Worm (Caenorhabditis elegans) whole organism, midembryonic: ENCODE results near the gene C01G5.9.

Experiments used
- T22C8.4 ChIP-seq: fragments of 200-800 bp; sonication (Bioruptor generic); IDR thresholded peaks from 2 replicates; pipeline ENCODE4 v1.3.6; 2022; ENCODE audit warnings: missing genetic modification characterization, missing compliant biosample characterization
- cog-1 ChIP-seq: sonication (generic microtip); optimal IDR thresholded peaks from 2 replicates; lab custom pipeline; 2016; ENCODE audit warnings: missing genetic modification characterization, missing compliant biosample characterization
- flt-1 ChIP-seq: fragments of 200-800 bp; sonication (Bioruptor generic); IDR thresholded peaks from 2 replicates; pipeline ENCODE4 v1.3.6; 2022; ENCODE audit warnings: missing genetic modification characterization, missing compliant biosample characterization
- klf-2 ChIP-seq: fragments of 200-800 bp; sonication (Bioruptor generic); conservative IDR thresholded peaks from 2 replicates; pipeline ENCODE4 v1.3.6; 2022; ENCODE audit warnings: missing genetic modification reagents, missing genetic modification characterization, missing compliant biosample characterization
- med-1 ChIP-seq: sonication (generic microtip); optimal IDR thresholded peaks from 2 replicates; lab custom pipeline; 2017; ENCODE audit warnings: missing genetic modification characterization, mild to moderate bottlenecking, missing compliant biosample characterization, antibody characterized with exemption, missing genetic modification reagents; ENCODE audit not compliant: insufficient read depth
- ref-1 ChIP-seq: fragments of 200-800 bp; sonication (Bioruptor generic); conservative IDR thresholded peaks from 2 replicates; pipeline ENCODE4 v1.3.6; 2022; ENCODE audit warnings: missing genetic modification reagents, missing genetic modification characterization, missing compliant biosample characterization
- tab-1 ChIP-seq: fragments of 200-800 bp; sonication (Bioruptor generic); IDR thresholded peaks from 2 replicates; pipeline ENCODE4 v1.3.6; 2022; ENCODE audit warnings: missing genetic modification characterization, missing compliant biosample characterization
- ztf-23 ChIP-seq: fragments of 200-800 bp; sonication (Bioruptor generic); IDR thresholded peaks from 2 replicates; pipeline ENCODE4 v1.3.6; 2022; ENCODE audit warnings: missing genetic modification reagents, missing genetic modification characterization, missing compliant biosample characterization
- ztf-29 ChIP-seq: fragments of 200-800 bp; sonication (Bioruptor generic); IDR thresholded peaks from 2 replicates; pipeline ENCODE4 v1.3.6; 2022; ENCODE audit warnings: missing genetic modification reagents, missing genetic modification characterization, missing compliant biosample characterization

C01G5.9 gene

ce11 chrIV:6548609-6549008 is 28.9 kb downstream of the C01G5.9 start, which contains the start of gene fan-1:
Gene fan-1, plus strand, starts transcription at chrIV:6548686.
- TF ChIP-seq tab-1 (GFP tag; lab: Robert Waterston, UW) (no peak), ztf-23 (GFP tag; lab: Robert Waterston, UW) (0 out of 2 replicates have a peak, but pooled peaks have one; percentile 40)

DNA sequence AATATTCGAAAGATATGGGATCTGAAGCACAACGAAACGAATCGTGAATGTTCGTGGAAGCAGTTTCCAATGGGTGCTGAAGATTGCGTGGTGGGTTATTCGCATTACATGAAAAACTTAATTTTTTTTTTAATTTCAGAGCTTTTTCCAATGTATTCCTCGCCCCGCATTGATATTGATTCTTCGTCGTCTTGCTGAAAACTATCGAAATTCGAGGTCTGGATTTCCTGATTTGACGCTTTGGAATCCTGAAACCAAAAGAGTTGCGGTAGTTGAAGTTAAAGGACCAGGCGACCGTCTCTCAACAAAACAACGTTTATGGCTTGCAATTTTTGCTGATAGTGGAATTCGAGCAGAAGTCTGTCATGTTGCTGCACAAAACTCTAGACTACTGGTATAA is 32.3 kb downstream of the C01G5.9 start:
- TF ChIP-seq ztf-23 (GFP tag; lab: Robert Waterston, UW) (no peak), T22C8.4 (GFP tag; lab: Robert Waterston, UW) (no peak), klf-2 (GFP tag; lab: Robert Waterston, UW) (no peak), cog-1 (tag; lab: Kevin White, UChicago) (no peak), tab-1 (GFP tag; lab: Robert Waterston, UW) (no peak), ztf-29 (GFP tag; lab: Robert Waterston, UW) (no peak)

- no peak for TF ChIP-seq med-1
- no peak for TF ChIP-seq ref-1 (GFP tag; lab: Robert Waterston, UW)
- TF ChIP-seq tab-1 (GFP tag; lab: Robert Waterston, UW): no peak
- TF ChIP-seq ztf-29 (GFP tag; lab: Robert Waterston, UW): no peak
- TF ChIP-seq ztf-23 (GFP tag; lab: Robert Waterston, UW): no peak
- no peak for TF ChIP-seq cog-1 (tag; lab: Kevin White, UChicago)
- no peak for TF ChIP-seq T22C8.4 (GFP tag; lab: Robert Waterston, UW)
- TF ChIP-seq klf-2 (GFP tag; lab: Robert Waterston, UW): no peak
- no peak for TF ChIP-seq flt-1 (GFP tag; lab: Robert Waterston, UW)
Measured at ce11 chrIV:6554865-6555264, 35.2 kb downstream of the C01G5.9 start.

ce11 chrIV:6555388-6556330 is 36.0 kb downstream of the C01G5.9 start, which contains the start of gene paqr-1:
Gene paqr-1, minus strand, starts transcription at chrIV:6555438.
- TF ChIP-seq ref-1 (GFP tag; lab: Robert Waterston, UW) (no peak), flt-1 (GFP tag; lab: Robert Waterston, UW) (no peak), T22C8.4 (GFP tag; lab: Robert Waterston, UW) (no peak), tab-1 (GFP tag; lab: Robert Waterston, UW) (no peak), ztf-23 (GFP tag; lab: Robert Waterston, UW) (no peak), cog-1 (tag; lab: Kevin White, UChicago) (no peak), ztf-29 (GFP tag; lab: Robert Waterston, UW) (no peak), klf-2 (GFP tag; lab: Robert Waterston, UW) (no peak)

ce11 chrIV:6556624-6557368 is 37.1 kb downstream of the C01G5.9 start, which contains the start of gene try-3:
Gene try-3, plus strand, starts transcription at chrIV:6557155.
- TF ChIP-seq flt-1 (GFP tag; lab: Robert Waterston, UW) (peak; percentile 92), klf-2 (GFP tag; lab: Robert Waterston, UW) (0 out of 2 replicates have a peak, but pooled peaks have one; percentile 59), T22C8.4 (GFP tag; lab: Robert Waterston, UW) (peak; percentile 46; the same call in 1 of the 2 replicates), cog-1 (tag; lab: Kevin White, UChicago) (peak; percentile 56), tab-1 (GFP tag; lab: Robert Waterston, UW) (peak; percentile 85), ztf-29 (GFP tag; lab: Robert Waterston, UW) (0 out of 2 replicates have a peak, but pooled peaks have one; percentile 46), ztf-23 (GFP tag; lab: Robert Waterston, UW) (peak; percentile 84), med-1 (peak; percentile 43), ref-1 (GFP tag; lab: Robert Waterston, UW) (peak; percentile 71; the same call in 1 of the 2 replicates)

DNA sequence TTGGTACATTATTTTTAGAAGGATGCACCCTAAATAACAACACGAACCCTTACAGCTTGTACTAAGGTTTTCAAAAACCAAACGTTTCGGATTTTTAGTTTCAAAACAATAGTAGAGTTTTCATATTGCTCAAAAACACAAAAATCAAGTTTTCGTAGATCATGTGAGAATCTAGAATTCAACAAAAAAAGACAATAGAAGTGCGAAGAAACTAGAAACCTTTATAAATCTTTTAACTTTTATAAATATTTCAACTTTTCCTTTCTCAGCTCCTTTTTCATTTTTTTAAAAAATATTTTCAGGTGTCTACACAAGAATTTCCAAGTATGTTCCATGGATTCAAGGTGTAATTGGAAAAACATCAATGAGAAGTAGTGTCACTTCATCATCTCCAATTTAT is 40.7 kb downstream of the C01G5.9 start, which contains the start of gene best-9:
Gene best-9 (plus strand): TSS at position 301 of the 400 bp plus-strand sequence.
- no peak for TF ChIP-seq ref-1 (GFP tag; lab: Robert Waterston, UW)
- TF ChIP-seq klf-2 (GFP tag; lab: Robert Waterston, UW): no peak
- TF ChIP-seq T22C8.4 (GFP tag; lab: Robert Waterston, UW): no peak
- no peak for TF ChIP-seq ztf-29 (GFP tag; lab: Robert Waterston, UW)
- TF ChIP-seq flt-1 (GFP tag; lab: Robert Waterston, UW): no peak
- TF ChIP-seq ztf-23 (GFP tag; lab: Robert Waterston, UW): no peak
- no peak for TF ChIP-seq tab-1 (GFP tag; lab: Robert Waterston, UW)
- TF ChIP-seq cog-1 (tag; lab: Kevin White, UChicago): no peak
- no peak for TF ChIP-seq med-1

- TF ChIP-seq cog-1 (tag; lab: Kevin White, UChicago) (no peak), klf-2 (GFP tag; lab: Robert Waterston, UW) (no peak), ztf-23 (GFP tag; lab: Robert Waterston, UW) (no peak), T22C8.4 (GFP tag; lab: Robert Waterston, UW) (no peak), med-1 (no peak), flt-1 (GFP tag; lab: Robert Waterston, UW) (no peak), ref-1 (GFP tag; lab: Robert Waterston, UW) (no peak), ztf-29 (GFP tag; lab: Robert Waterston, UW) (no peak), tab-1 (GFP tag; lab: Robert Waterston, UW) (no peak)
Measured at ce11 chrIV:6562039-6562438, 42.3 kb downstream of the C01G5.9 start.

DNA sequence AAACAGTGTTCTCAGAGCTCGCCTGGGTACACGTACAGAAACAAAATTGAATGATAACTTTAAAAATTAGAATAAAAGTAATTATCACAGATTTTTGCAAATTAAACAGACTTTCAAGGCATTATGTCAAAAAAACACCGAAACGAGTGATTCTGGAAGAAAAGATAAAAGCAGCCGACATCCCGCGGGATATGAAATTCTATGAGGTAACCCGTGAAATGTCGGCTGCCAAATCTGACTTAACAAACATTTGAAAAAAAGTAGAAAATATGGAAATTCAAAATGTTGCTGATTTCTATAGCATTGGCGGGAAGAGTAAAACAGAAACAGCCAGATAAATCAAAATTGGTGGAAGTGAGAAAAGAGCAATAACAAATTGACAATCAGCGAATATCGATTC is 45.9 kb downstream of the C01G5.9 start:
- no peak for TF ChIP-seq ztf-29 (GFP tag; lab: Robert Waterston, UW)
- TF ChIP-seq klf-2 (GFP tag; lab: Robert Waterston, UW): no peak
